Worm (Caenorhabditis elegans): ENCODE data around the gene Y57A10C.8.
"Not testable (repeated sequence)": the region's sequence is repeated elsewhere in the genome, so short reads cannot be mapped to it uniquely, and the experiment has no call there.

Gene Y57A10C.8

DNA sequence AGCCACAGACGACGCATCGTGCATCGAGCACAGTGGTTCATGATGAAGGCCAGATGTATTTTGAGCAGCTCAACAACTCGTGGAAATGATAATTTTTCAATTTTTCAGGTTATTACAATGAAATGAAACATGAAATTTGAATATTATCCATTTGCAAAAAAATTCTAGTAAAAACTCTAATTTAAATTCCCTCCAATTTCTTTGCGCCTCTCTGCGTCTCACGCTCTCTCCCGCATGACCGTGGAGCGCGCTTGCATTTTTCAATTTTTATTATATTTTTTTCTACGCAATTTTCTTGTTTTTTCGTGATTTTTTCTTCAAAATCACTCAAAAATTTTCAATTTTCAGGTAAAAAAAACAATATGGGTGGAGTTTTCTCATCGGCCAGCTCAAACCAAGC, 29.8 kb upstream of the Y57A10C.8 start, which contains the start of gene tag-281:
Gene tag-281 (plus strand): TSS at position 340 of the 400 bp plus-strand sequence.
- TF ChIP-seq flt-1 (GFP tag; IDR thresholded peaks at IDR 0.05) (peak; percentile 54; the same call in 1 of the 2 replicates), tbx-11 (GFP tag; IDR thresholded peaks at IDR 0.05) (no peak)

DNA sequence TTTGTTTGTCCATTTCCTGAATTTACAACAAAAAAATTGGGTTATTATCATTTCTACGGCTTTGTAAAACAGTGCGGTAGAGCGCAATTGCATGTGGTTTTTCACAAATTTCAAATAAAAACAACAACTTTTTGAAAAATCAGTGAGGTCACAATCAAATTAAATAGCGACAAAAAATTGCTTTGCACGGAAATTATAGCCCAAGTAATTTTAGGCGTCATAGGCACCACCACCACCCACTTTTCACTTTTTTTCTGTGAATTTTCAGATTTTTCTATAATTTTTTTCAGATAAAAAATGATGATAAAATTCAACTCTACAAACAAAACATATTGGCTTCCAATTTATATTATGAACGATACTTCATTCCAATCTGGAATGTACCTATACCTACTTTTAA, 27.6 kb upstream of the Y57A10C.8 start, which contains the start of gene sre-38:
Gene sre-38 (plus strand): TSS at position 301 of the 400 bp plus-strand sequence.
- no peak for TF ChIP-seq sea-1 (GFP tag; conservative IDR thresholded peaks at IDR 0.05)
- TF ChIP-seq B0310.2 (tag; optimal IDR thresholded peaks at IDR 0.05), result no peak
- TF ChIP-seq ceh-36 (tag; optimal IDR thresholded peaks at IDR 0.05), result no peak
- TF ChIP-seq flt-1 (GFP tag; IDR thresholded peaks at IDR 0.05), result no peak
- no peak for TF ChIP-seq hmg-4 (GFP tag; optimal IDR thresholded peaks at IDR 0.05)
- no peak for TF ChIP-seq hmbx-1 (tag; optimal IDR thresholded peaks at IDR 0.05)
- TF ChIP-seq hnd-1 (tag; optimal IDR thresholded peaks at IDR 0.05), result no peak
- no peak for TF ChIP-seq ceh-13 (GFP tag; optimal IDR thresholded peaks at IDR 0.05)
- no peak for TF ChIP-seq tbx-11 (GFP tag; IDR thresholded peaks at IDR 0.05)
- no peak for TF ChIP-seq F13C5.2 (tag; optimal IDR thresholded peaks at IDR 0.05)
- no peak for TF ChIP-seq scrt-1 (GFP tag; IDR thresholded peaks at IDR 0.05)
- no peak for TF ChIP-seq pes-1 (GFP tag; IDR thresholded peaks at IDR 0.05)
- TF ChIP-seq tbx-37 (GFP tag; conservative IDR thresholded peaks at IDR 0.05), result no peak
- no peak for TF ChIP-seq aly-1 (tag; optimal IDR thresholded peaks at IDR 0.05)
- TF ChIP-seq ets-7 (tag; optimal IDR thresholded peaks at IDR 0.05), result no peak
- no peak for TF ChIP-seq tra-4 (tag; optimal IDR thresholded peaks at IDR 0.05)
- no peak for TF ChIP-seq ama-1 (optimal IDR thresholded peaks at IDR 0.05)

DNA sequence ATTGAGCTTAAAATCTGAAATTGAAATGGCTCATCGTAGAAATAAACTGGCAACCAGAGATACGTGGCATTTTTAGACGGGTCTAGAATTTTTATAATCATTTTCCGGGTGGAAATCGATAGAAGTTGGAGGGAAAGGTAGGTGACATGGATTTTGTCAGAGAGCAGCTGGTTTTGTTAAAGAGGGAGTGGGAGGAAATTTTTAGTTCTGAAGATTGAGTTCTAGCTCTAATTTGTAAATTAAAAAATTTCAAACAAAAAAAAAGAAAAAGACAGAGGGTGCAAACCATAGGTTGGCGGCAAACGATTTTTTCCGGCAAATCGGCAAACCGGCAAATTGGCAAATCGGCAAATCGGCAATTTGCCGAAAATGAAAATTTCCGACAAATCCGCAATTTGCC, 27.0 kb upstream of the Y57A10C.8 start, which contains the start of gene sre-32:
Gene sre-32 (minus strand): TSS at position 101 of the 400 bp plus-strand sequence.
- no peak for TF ChIP-seq pes-1 (GFP tag; IDR thresholded peaks at IDR 0.05)
- TF ChIP-seq scrt-1 (GFP tag; IDR thresholded peaks at IDR 0.05), result no peak

DNA sequence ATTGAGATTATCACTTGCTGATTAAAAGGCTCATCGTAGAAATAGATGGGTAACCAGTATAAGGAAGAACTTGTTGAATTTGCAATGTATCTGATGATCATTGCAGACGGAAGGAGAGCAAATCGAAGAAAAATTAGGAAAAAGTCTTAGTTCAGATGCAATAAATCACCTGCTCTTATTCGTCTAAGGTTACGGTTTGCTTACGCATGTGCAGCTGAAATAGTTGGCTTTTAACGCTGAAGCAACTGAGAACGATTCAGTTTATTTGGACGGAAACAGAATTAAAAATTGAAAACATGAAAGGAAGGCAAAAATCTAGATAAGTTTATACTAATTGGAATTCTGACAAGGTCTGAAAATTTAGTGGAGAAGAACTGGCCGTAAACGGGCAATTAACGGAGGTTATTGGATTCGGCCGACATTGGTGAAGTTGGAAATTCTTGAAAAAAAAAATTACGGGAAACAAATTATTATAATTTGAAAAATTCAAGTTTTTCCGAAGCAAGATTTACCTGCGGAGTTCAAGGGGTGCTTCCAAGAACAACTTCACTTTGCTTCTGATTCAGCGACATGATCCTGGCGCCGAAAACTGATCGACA, 23.2 kb upstream of the Y57A10C.8 start, which contains the start of the genes sre-35 and sre-33:
Gene sre-35 (minus strand): TSS at position 101 of the 599 bp plus-strand sequence.
Gene sre-33 (plus strand): TSS at position 549 of the 599 bp plus-strand sequence.
- TF ChIP-seq ceh-13 (GFP tag; optimal IDR thresholded peaks at IDR 0.05) (no peak), sea-1 (GFP tag; conservative IDR thresholded peaks at IDR 0.05) (no peak), B0310.2 (tag; optimal IDR thresholded peaks at IDR 0.05) (no peak), ceh-36 (tag; optimal IDR thresholded peaks at IDR 0.05) (no peak)

ce11 chrII:12449849-12450248, 20.2 kb upstream of the Y57A10C.8 start, which contains the start of gene sre-34:
TSS of gene sre-34 (plus strand) at chrII:12450149.
- TF ChIP-seq F13C5.2 (tag; optimal IDR thresholded peaks at IDR 0.05) (no peak), tbx-37 (GFP tag; conservative IDR thresholded peaks at IDR 0.05) (no peak), hmbx-1 (tag; optimal IDR thresholded peaks at IDR 0.05) (no peak), tbx-11 (GFP tag; IDR thresholded peaks at IDR 0.05) (no peak), sea-1 (GFP tag; conservative IDR thresholded peaks at IDR 0.05) (no peak), pes-1 (GFP tag; IDR thresholded peaks at IDR 0.05) (no peak), tra-4 (tag; optimal IDR thresholded peaks at IDR 0.05) (no peak), B0310.2 (tag; optimal IDR thresholded peaks at IDR 0.05) (no peak), hmg-4 (GFP tag; optimal IDR thresholded peaks at IDR 0.05) (no peak), ets-7 (tag; optimal IDR thresholded peaks at IDR 0.05) (no peak), ama-1 (optimal IDR thresholded peaks at IDR 0.05) (no peak), scrt-1 (GFP tag; IDR thresholded peaks at IDR 0.05) (no peak), ceh-36 (tag; optimal IDR thresholded peaks at IDR 0.05) (no peak), flt-1 (GFP tag; IDR thresholded peaks at IDR 0.05) (no peak), ceh-13 (GFP tag; optimal IDR thresholded peaks at IDR 0.05) (no peak), aly-1 (tag; optimal IDR thresholded peaks at IDR 0.05) (no peak)

ce11 chrII:12448241-12448640, 18.6 kb upstream of the Y57A10C.8 start, which contains the start of gene srh-27:
TSS of gene srh-27 (plus strand) at chrII:12448541.
- TF ChIP-seq ceh-36 (tag; optimal IDR thresholded peaks at IDR 0.05), result no peak
- TF ChIP-seq tbx-11 (GFP tag; IDR thresholded peaks at IDR 0.05), result no peak
- no peak for TF ChIP-seq sea-1 (GFP tag; conservative IDR thresholded peaks at IDR 0.05)
- TF ChIP-seq scrt-1 (GFP tag; IDR thresholded peaks at IDR 0.05), result no peak
- no peak for TF ChIP-seq aly-1 (tag; optimal IDR thresholded peaks at IDR 0.05)

- TF ChIP-seq hmbx-1 (tag; optimal IDR thresholded peaks at IDR 0.05), result no peak
- no peak for TF ChIP-seq B0310.2 (tag; optimal IDR thresholded peaks at IDR 0.05)
These were observed 15.2 kb upstream of the Y57A10C.8 start, which contains the start of the genes W05H5.1 and pitr-6 for ce11 chrII:12444679-12445376. TSS of gene W05H5.1 (minus strand) at chrII:12444779. TSS of gene pitr-6 (plus strand) at chrII:12445326.

DNA sequence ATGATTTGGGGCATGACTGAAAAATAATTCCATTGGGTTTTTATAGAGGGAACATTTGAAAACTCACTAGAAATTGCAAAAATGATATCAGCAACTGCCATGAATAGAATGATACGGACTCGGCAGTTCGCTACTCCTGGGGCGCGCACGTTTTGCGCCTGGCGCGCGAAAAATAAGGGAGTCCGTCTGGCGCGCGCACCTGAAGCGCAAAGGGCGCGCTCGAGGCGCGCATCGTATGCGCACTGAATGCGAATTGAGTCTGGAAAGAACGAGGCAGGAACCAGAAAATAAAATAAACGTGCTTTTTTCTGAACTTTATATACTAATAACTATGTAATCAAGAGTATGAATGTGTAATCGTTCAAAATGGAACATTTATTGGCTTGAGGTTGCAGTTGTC, 11.5 kb upstream of the Y57A10C.8 start, which contains the start of gene Y57A10C.10:
Gene Y57A10C.10 (minus strand): TSS at position 101 of the 400 bp plus-strand sequence.
- not testable (repeated sequence) for TF ChIP-seq hmg-4 (GFP tag; optimal IDR thresholded peaks at IDR 0.05); F13C5.2 (tag; optimal IDR thresholded peaks at IDR 0.05); scrt-1 (GFP tag; IDR thresholded peaks at IDR 0.05)
